Worm (Caenorhabditis elegans): ENCODE data around the gene vit-2.

Gene vit-2

DNA sequence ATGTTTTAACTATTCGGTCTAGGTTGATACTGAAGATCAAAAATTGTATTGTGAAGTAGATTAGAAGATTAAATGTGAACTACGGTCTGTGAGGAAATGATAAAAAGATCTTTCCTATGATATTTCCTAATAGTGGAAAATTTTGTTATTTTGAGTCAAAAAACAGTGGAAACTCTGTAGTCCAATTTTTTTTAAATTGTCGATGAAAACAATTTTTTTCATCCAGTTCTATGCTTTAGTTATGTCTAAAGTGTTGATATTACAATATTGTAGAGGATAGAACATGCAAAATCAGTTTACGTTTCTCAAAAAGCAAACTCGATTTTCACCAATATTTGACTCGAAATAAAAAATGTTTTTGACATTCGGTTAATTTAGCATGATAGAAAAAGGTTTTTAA, 18.8 kb downstream of the vit-2 start:
- no peak for TF ChIP-seq Y55F3AM.14 (GFP tag; optimal IDR thresholded peaks at IDR 0.05)
- no peak for TF ChIP-seq nhr-129 (tag; optimal IDR thresholded peaks at IDR 0.05)
- TF ChIP-seq nhr-6 (tag; optimal IDR thresholded peaks at IDR 0.05) = no peak
- TF ChIP-seq skn-1 (tag; optimal IDR thresholded peaks at IDR 0.05) = no peak
- no peak for TF ChIP-seq ztf-4 (tag; optimal IDR thresholded peaks at IDR 0.05)
- no peak for TF ChIP-seq lin-13 (GFP tag; optimal IDR thresholded peaks at IDR 0.05)
- no peak for TF ChIP-seq gmeb-1 (tag; optimal IDR thresholded peaks at IDR 0.05)
- no peak for TF ChIP-seq crh-2 (tag; optimal IDR thresholded peaks at IDR 0.05)
- no peak for TF ChIP-seq F13H6.1 (tag; optimal IDR thresholded peaks at IDR 0.05)
- TF ChIP-seq ztf-11 (tag; optimal IDR thresholded peaks at IDR 0.05) = no peak
- TF ChIP-seq nhr-21 (tag; optimal IDR thresholded peaks at IDR 0.05) = no peak
- TF ChIP-seq sem-4 (tag; optimal IDR thresholded peaks at IDR 0.05) = no peak
- no peak for TF ChIP-seq sma-3 (GFP tag; optimal IDR thresholded peaks at IDR 0.05)
- no peak for TF ChIP-seq ztf-1 (GFP tag; conservative IDR thresholded peaks at IDR 0.05)
- TF ChIP-seq lin-39 (tag; optimal IDR thresholded peaks at IDR 0.05) = no peak
- TF ChIP-seq unc-62 (GFP tag; optimal IDR thresholded peaks at IDR 0.05) = no peak
- no peak for TF ChIP-seq unc-39 (tag; optimal IDR thresholded peaks at IDR 0.05)

ce11 chrX:5120196-5120595, 19.4 kb downstream of the vit-2 start:
- TF ChIP-seq zag-1 (tag; optimal IDR thresholded peaks at IDR 0.05) = no peak
- TF ChIP-seq ceh-82 (tag; optimal IDR thresholded peaks at IDR 0.05) = no peak
- TF ChIP-seq Y55F3AM.14 (GFP tag; optimal IDR thresholded peaks at IDR 0.05) = no peak
- no peak for TF ChIP-seq nhr-10 (tag; optimal IDR thresholded peaks at IDR 0.05)
- TF ChIP-seq gmeb-1 (tag; optimal IDR thresholded peaks at IDR 0.05) = no peak
- no peak for TF ChIP-seq egl-27 (tag; optimal IDR thresholded peaks at IDR 0.05)
- no peak for TF ChIP-seq sem-4 (tag; optimal IDR thresholded peaks at IDR 0.05)
- no peak for TF ChIP-seq mdl-1 (tag; optimal IDR thresholded peaks at IDR 0.05)
- TF ChIP-seq snpc-4 (tag; optimal IDR thresholded peaks at IDR 0.05) = no peak
- TF ChIP-seq ztf-4 (tag; optimal IDR thresholded peaks at IDR 0.05) = no peak
- no peak for TF ChIP-seq unc-55 (GFP tag; optimal IDR thresholded peaks at IDR 0.05)
- no peak for TF ChIP-seq sma-3 (GFP tag; optimal IDR thresholded peaks at IDR 0.05)

DNA sequence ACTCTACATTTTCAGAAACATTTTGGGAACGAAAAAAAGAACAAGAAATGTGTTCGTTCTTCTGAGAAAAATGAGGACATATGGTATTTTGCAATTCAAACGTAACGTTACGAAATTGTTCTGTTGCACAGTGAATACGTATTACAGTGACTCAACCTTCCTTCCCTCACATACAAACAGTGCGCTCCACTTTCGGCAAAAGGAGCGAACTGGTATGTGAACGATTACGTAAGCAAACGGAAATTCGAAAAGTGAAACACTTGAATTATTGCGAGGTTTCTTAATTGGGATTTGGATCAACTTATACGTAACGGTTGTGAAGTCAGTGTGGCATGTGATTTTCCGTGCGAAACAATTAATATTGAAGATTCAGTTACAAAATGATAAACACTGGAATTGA, 20.0 kb downstream of the vit-2 start:
- TF ChIP-seq mbf-1 (tag; optimal IDR thresholded peaks at IDR 0.05) = no peak
- TF ChIP-seq aly-2 (tag; optimal IDR thresholded peaks at IDR 0.05) = no peak
- TF ChIP-seq nhr-12 (tag; optimal IDR thresholded peaks at IDR 0.05) = no peak
- TF ChIP-seq unc-55 (GFP tag; optimal IDR thresholded peaks at IDR 0.05) = no peak
- TF ChIP-seq ceh-16 (tag; optimal IDR thresholded peaks at IDR 0.05) = no peak
- no peak for TF ChIP-seq skn-1 (tag; optimal IDR thresholded peaks at IDR 0.05)
- TF ChIP-seq nhr-129 (tag; optimal IDR thresholded peaks at IDR 0.05) = peak; percentile 29
- no peak for TF ChIP-seq C34F6.9 (tag; optimal IDR thresholded peaks at IDR 0.05)

DNA sequence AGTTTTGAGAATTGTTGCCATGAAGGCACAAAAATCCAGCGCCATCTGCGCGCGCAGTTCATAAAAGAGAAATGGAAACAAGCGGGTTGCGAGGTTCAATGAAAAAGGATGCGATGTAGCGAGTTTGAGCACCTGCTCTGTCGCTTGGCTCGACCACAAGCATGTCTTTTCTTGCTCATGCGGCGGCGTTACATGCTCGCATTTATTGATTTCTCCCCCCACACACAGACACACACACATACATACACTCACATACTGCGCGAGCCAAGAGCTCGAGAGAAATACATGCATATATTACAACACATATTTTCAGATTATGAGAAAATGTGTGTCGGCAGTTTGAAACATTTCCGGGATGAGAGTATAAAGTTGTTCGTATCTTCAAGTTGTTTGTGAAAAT, 20.9 kb downstream of the vit-2 start:
- TF ChIP-seq alr-1 (tag; optimal IDR thresholded peaks at IDR 0.05) = peak; percentile 26
- TF ChIP-seq C34F6.9 (tag; optimal IDR thresholded peaks at IDR 0.05) = peak; percentile 29
- TF ChIP-seq ztf-1 (GFP tag; conservative IDR thresholded peaks at IDR 0.05) = no peak
- peak; percentile 21 for TF ChIP-seq fos-1 (tag; optimal IDR thresholded peaks at IDR 0.05)
- peak in 1 of 2 experiments; percentile 17 for TF ChIP-seq lsy-2 (tag; optimal IDR thresholded peaks at IDR 0.05)
- TF ChIP-seq nhr-129 (tag; optimal IDR thresholded peaks at IDR 0.05) = peak; percentile 41
- TF ChIP-seq unc-55 (GFP tag; optimal IDR thresholded peaks at IDR 0.05) = peak; percentile 66
- no peak for TF ChIP-seq lin-39 (tag; optimal IDR thresholded peaks at IDR 0.05)
- peak; percentile 4 for TF ChIP-seq sma-9 (GFP tag; optimal IDR thresholded peaks at IDR 0.05)
- TF ChIP-seq sma-9 (tag; optimal IDR thresholded peaks at IDR 0.05) = no peak
- peak; percentile 32 for TF ChIP-seq lin-11 (tag; optimal IDR thresholded peaks at IDR 0.05)

- peak; percentile 34 for TF ChIP-seq sma-9 (GFP tag; optimal IDR thresholded peaks at IDR 0.05)
- no peak for TF ChIP-seq sma-9 (tag; optimal IDR thresholded peaks at IDR 0.05)
- TF ChIP-seq sma-3 (GFP tag; optimal IDR thresholded peaks at IDR 0.05) = peak; percentile 32
- no peak for TF ChIP-seq ceh-16 (tag; optimal IDR thresholded peaks at IDR 0.05)
Observed at ce11 chrX:5122369-5122768, 21.5 kb downstream of the vit-2 start.

Data from whole organism, L2 larva.